Fruit fly (Drosophila melanogaster) whole organism, embryonic: ENCODE results near the gene CG14400.

ENCODE experiments used
- CG11696 ChIP-seq: fragments of 200-800 bp; sonication (Bioruptor generic); IDR thresholded peaks from 2 replicates; pipeline ENCODE4 v1.3.6; 2022; ENCODE audit warnings: missing biosample characterization, missing genetic modification characterization
- CG12942 ChIP-seq: fragments of 200-800 bp; sonication (Bioruptor generic); optimal IDR thresholded peaks from 3 replicates; lab custom pipeline; 2016; ENCODE audit warnings: missing biosample characterization, missing genetic modification characterization
- CG14014 ChIP-seq: fragments of 200-800 bp; sonication (Bioruptor generic); IDR thresholded peaks from 2 replicates; pipeline ENCODE4 v1.3.6; 2022; ENCODE audit warnings: missing biosample characterization, missing genetic modification characterization
- CG14965 ChIP-seq: fragments of 200-800 bp; sonication (Bioruptor generic); optimal IDR thresholded peaks from 2 replicates; lab custom pipeline; 2016; ENCODE audit warnings: missing biosample characterization, missing genetic modification characterization, borderline replicate concordance
- CG15696 ChIP-seq: fragments of 200-800 bp; sonication (Bioruptor generic); optimal IDR thresholded peaks from 2 replicates; lab custom pipeline; 2019; ENCODE audit warnings: missing biosample characterization, mild to moderate bottlenecking, missing genetic modification characterization, moderate library complexity
- CG30431 ChIP-seq: fragments of 200-800 bp; sonication (Bioruptor generic); optimal IDR thresholded peaks from 2 replicates; lab custom pipeline; 2017; ENCODE audit warnings: missing biosample characterization, missing genetic modification characterization
- CG34422 ChIP-seq: fragments of 200-800 bp; sonication (Bioruptor generic); IDR thresholded peaks from 3 replicates; pipeline ENCODE4 v1.3.6; 2022; ENCODE audit warnings: missing biosample characterization, missing genetic modification characterization
- CG4617 ChIP-seq: fragments of 200-800 bp; sonication (Bioruptor generic); optimal IDR thresholded peaks from 3 replicates; lab custom pipeline; 2016; ENCODE audit warnings: missing biosample characterization, missing genetic modification characterization, borderline replicate concordance
- CG5180 ChIP-seq: fragments of 200-800 bp; sonication (Bioruptor generic); optimal IDR thresholded peaks from 3 replicates; lab custom pipeline; 2017; ENCODE audit warnings: missing biosample characterization, missing genetic modification characterization, mild to moderate bottlenecking, moderate library complexity, missing genetic modification reagents
- CG7786 ChIP-seq: fragments of 200-800 bp; sonication (Bioruptor generic); optimal IDR thresholded peaks from 2 replicates; lab custom pipeline; 2016; ENCODE audit warnings: missing biosample characterization, missing genetic modification characterization
- CG7963 ChIP-seq: fragments of 200-800 bp; sonication (Bioruptor generic); IDR thresholded peaks from 3 replicates; pipeline ENCODE4 v1.3.6; 2022; ENCODE audit warnings: missing biosample characterization, missing genetic modification characterization; ENCODE audit not compliant: partially characterized antibody
- CG8388 ChIP-seq: fragments of 200-800 bp; sonication (Bioruptor generic); optimal IDR thresholded peaks from 2 replicates; lab custom pipeline; 2019; ENCODE audit warnings: missing biosample characterization, mild to moderate bottlenecking, missing genetic modification characterization, moderate library complexity
- CG9797 ChIP-seq: fragments of 200-800 bp; sonication (Bioruptor generic); optimal IDR thresholded peaks from 3 replicates; lab custom pipeline; 2018; ENCODE audit warnings: missing biosample characterization, mild to moderate bottlenecking, missing genetic modification characterization
- CoRest ChIP-seq: fragments of 200-800 bp; sonication (Bioruptor generic); optimal IDR thresholded peaks from 3 replicates; lab custom pipeline; 2018; ENCODE audit warnings: missing biosample characterization, mild to moderate bottlenecking, missing genetic modification characterization, moderate library complexity
- D19B ChIP-seq: fragments of 200-800 bp; sonication (Bioruptor generic); optimal IDR thresholded peaks from 2 replicates; lab custom pipeline; 2017; ENCODE audit warnings: missing biosample characterization, mild to moderate bottlenecking, missing genetic modification characterization
- Dfd ChIP-seq, 2 experiments: fragments of >200 bp; optimal IDR thresholded peaks; 2 replicates each; lab custom pipeline; 2017; ENCODE audit warnings: missing biosample characterization in 2 of 2, missing genetic modification characterization in 2 of 2
- Fer3 ChIP-seq: fragments of 200-800 bp; sonication (Bioruptor generic); optimal IDR thresholded peaks from 2 replicates; lab custom pipeline; 2018; ENCODE audit warnings: missing biosample characterization, mild to moderate bottlenecking, missing genetic modification characterization, moderate library complexity
- HHEX ChIP-seq: fragments of 200-800 bp; sonication (Bioruptor generic); optimal IDR thresholded peaks from 3 replicates; lab custom pipeline; 2017; ENCODE audit warnings: missing biosample characterization, mild to moderate bottlenecking, missing genetic modification characterization, missing genetic modification reagents
- Mes4 ChIP-seq: fragments of 200-800 bp; sonication (Bioruptor generic); optimal IDR thresholded peaks from 2 replicates; lab custom pipeline; 2016; ENCODE audit warnings: missing biosample characterization, missing genetic modification characterization
- Myb ChIP-seq: fragments of 200-800 bp; sonication (Bioruptor generic); optimal IDR thresholded peaks from 2 replicates; lab custom pipeline; 2016; ENCODE audit warnings: missing biosample characterization, missing genetic modification characterization
- NFAT ChIP-seq: fragments of 200-800 bp; sonication (Bioruptor generic); IDR thresholded peaks from 2 replicates; pipeline ENCODE4 v1.3.6; 2022; ENCODE audit warnings: missing biosample characterization, missing genetic modification characterization
- NfI ChIP-seq: fragments of 200-800 bp; sonication (Bioruptor generic); optimal IDR thresholded peaks from 3 replicates; lab custom pipeline; 2018; ENCODE audit warnings: missing biosample characterization, mild to moderate bottlenecking, missing genetic modification characterization, moderate library complexity
- Poxn ChIP-seq: fragments of 200-800 bp; sonication (Bioruptor generic); IDR thresholded peaks from 2 replicates; pipeline ENCODE4 v1.3.6; 2022; ENCODE audit warnings: missing biosample characterization, missing genetic modification characterization
- Sry-β ChIP-seq: fragments of 200-800 bp; sonication (Bioruptor generic); optimal IDR thresholded peaks from 2 replicates; lab custom pipeline; 2018; ENCODE audit warnings: missing biosample characterization, mild to moderate bottlenecking, missing genetic modification characterization, moderate library complexity
- Xbp1 ChIP-seq: fragments of 200-800 bp; sonication (Bioruptor generic); optimal IDR thresholded peaks from 3 replicates; lab custom pipeline; 2016; ENCODE audit warnings: missing biosample characterization, mild to moderate bottlenecking, missing genetic modification characterization
- Xrp1 ChIP-seq: fragments of 200-800 bp; sonication (Bioruptor generic); IDR thresholded peaks from 2 replicates; pipeline ENCODE4 v1.3.6; 2022; ENCODE audit warnings: missing biosample characterization, missing genetic modification characterization
- aop ChIP-seq: fragments of 200-800 bp; sonication (Bioruptor generic); IDR thresholded peaks from 2 replicates; pipeline ENCODE4 v1.3.6; 2022; ENCODE audit warnings: missing biosample characterization, missing genetic modification characterization
- bcd ChIP-seq: fragments of 200-800 bp; sonication (Bioruptor generic); optimal IDR thresholded peaks from 2 replicates; lab custom pipeline; 2017; ENCODE audit warnings: missing biosample characterization, mild to moderate bottlenecking, missing genetic modification characterization
- bigmax ChIP-seq: fragments of 200-800 bp; sonication (Bioruptor generic); optimal IDR thresholded peaks from 2 replicates; lab custom pipeline; 2018; ENCODE audit warnings: missing biosample characterization, mild to moderate bottlenecking, missing genetic modification characterization
- btn ChIP-seq: fragments of 200-800 bp; sonication (Bioruptor generic); optimal IDR thresholded peaks from 2 replicates; lab custom pipeline; 2016; ENCODE audit warnings: missing biosample characterization, missing genetic modification characterization
- cato ChIP-seq: fragments of 200-800 bp; sonication (Bioruptor generic); optimal IDR thresholded peaks from 2 replicates; lab custom pipeline; 2016; ENCODE audit warnings: missing biosample characterization, missing genetic modification characterization, borderline replicate concordance
- cg ChIP-seq: fragments of 200-800 bp; sonication (Bioruptor generic); optimal IDR thresholded peaks from 3 replicates; lab custom pipeline; 2019; ENCODE audit warnings: missing biosample characterization, mild to moderate bottlenecking, missing genetic modification characterization, moderate library complexity
- dimm ChIP-seq: fragments of 200-800 bp; sonication (Bioruptor generic); IDR thresholded peaks from 2 replicates; pipeline ENCODE4 v1.3.6; 2022; ENCODE audit warnings: missing biosample characterization, missing genetic modification characterization
- dm ChIP-seq: fragments of 200-800 bp; sonication (Bioruptor generic); optimal IDR thresholded peaks from 3 replicates; lab custom pipeline; 2016; ENCODE audit warnings: missing biosample characterization, missing genetic modification characterization
- en ChIP-seq: fragments of 200-800 bp; sonication (Bioruptor generic); optimal IDR thresholded peaks from 2 replicates; lab custom pipeline; 2016; ENCODE audit warnings: missing biosample characterization, missing genetic modification characterization
- fu2 ChIP-seq: fragments of 200-800 bp; sonication (Bioruptor generic); optimal IDR thresholded peaks from 2 replicates; lab custom pipeline; 2016; ENCODE audit warnings: missing biosample characterization, missing genetic modification characterization
- grn ChIP-seq: fragments of 200-800 bp; sonication (Bioruptor generic); optimal IDR thresholded peaks from 3 replicates; lab custom pipeline; 2017; ENCODE audit warnings: missing biosample characterization, missing genetic modification characterization
- gro ChIP-seq: fragments of 200-800 bp; sonication (Bioruptor generic); optimal IDR thresholded peaks from 2 replicates; lab custom pipeline; 2016; ENCODE audit warnings: missing biosample characterization, missing genetic modification characterization
- kay ChIP-seq: fragments of 200-800 bp; sonication (Bioruptor generic); optimal IDR thresholded peaks from 2 replicates; lab custom pipeline; 2016; ENCODE audit warnings: missing biosample characterization, missing genetic modification characterization
- lab ChIP-seq: fragments of 200-800 bp; sonication (Bioruptor generic); optimal IDR thresholded peaks from 3 replicates; lab custom pipeline; 2017; ENCODE audit warnings: missing biosample characterization, missing genetic modification characterization, mild to moderate bottlenecking, moderate library complexity, missing genetic modification reagents
- lmd ChIP-seq: fragments of 200-800 bp; sonication (Bioruptor generic); IDR thresholded peaks from 2 replicates; pipeline ENCODE4 v1.3.6; 2022; ENCODE audit warnings: missing biosample characterization, missing genetic modification characterization
- lov ChIP-seq, 2 experiments: fragments of 200-800 bp in 1 of 2; fragments of >200 bp in 1 of 2; sonication (Bioruptor generic) in 1 of 2; IDR thresholded peaks in 1 of 2; optimal IDR thresholded peaks in 1 of 2; 2 replicates in 1 of 2; 3 replicates in 1 of 2; pipeline versions ENCODE4 v1.3.6 to Lab custom; 2017 to 2022; ENCODE audit warnings: missing biosample characterization in 1 of 2, missing genetic modification characterization in 1 of 2
- nmo ChIP-seq: fragments of 200-800 bp; sonication (Bioruptor generic); optimal IDR thresholded peaks from 2 replicates; lab custom pipeline; 2018; ENCODE audit warnings: missing biosample characterization, mild to moderate bottlenecking, missing genetic modification characterization, moderate library complexity
- rib ChIP-seq: fragments of 200-800 bp; sonication (Bioruptor generic); IDR thresholded peaks from 2 replicates; pipeline ENCODE4 v1.3.6; 2022; ENCODE audit warnings: missing biosample characterization, missing genetic modification characterization
- slbo ChIP-seq: fragments of 200-800 bp; sonication (Bioruptor generic); IDR thresholded peaks from 2 replicates; pipeline ENCODE4 v1.3.6; 2022; ENCODE audit warnings: missing biosample characterization, missing genetic modification characterization
- slp2 ChIP-seq: fragments of 200-800 bp; sonication (Bioruptor generic); optimal IDR thresholded peaks from 2 replicates; lab custom pipeline; 2016; ENCODE audit warnings: missing biosample characterization, missing genetic modification characterization
- stc ChIP-seq: fragments of 200-800 bp; sonication (Bioruptor generic); IDR thresholded peaks from 2 replicates; pipeline ENCODE4 v1.3.6; 2022; ENCODE audit warnings: missing biosample characterization, missing genetic modification characterization
- tll ChIP-seq, 2 experiments: fragments of 200-800 bp in 1 of 2; fragments of >200 bp in 1 of 2; sonication (Bioruptor generic) in 1 of 2; optimal IDR thresholded peaks; 2 replicates each; lab custom pipeline; 2017 to 2019; ENCODE audit warnings: missing biosample characterization in 2 of 2, missing genetic modification characterization in 2 of 2, mild to moderate bottlenecking in 1 of 2, moderate library complexity in 1 of 2
- twi ChIP-seq: fragments of 200-800 bp; optimal IDR thresholded peaks from 2 replicates; lab custom pipeline; 2019; ENCODE audit warnings: missing biosample characterization, mild to moderate bottlenecking, missing genetic modification characterization, moderate library complexity

CG14400 gene

DNA sequence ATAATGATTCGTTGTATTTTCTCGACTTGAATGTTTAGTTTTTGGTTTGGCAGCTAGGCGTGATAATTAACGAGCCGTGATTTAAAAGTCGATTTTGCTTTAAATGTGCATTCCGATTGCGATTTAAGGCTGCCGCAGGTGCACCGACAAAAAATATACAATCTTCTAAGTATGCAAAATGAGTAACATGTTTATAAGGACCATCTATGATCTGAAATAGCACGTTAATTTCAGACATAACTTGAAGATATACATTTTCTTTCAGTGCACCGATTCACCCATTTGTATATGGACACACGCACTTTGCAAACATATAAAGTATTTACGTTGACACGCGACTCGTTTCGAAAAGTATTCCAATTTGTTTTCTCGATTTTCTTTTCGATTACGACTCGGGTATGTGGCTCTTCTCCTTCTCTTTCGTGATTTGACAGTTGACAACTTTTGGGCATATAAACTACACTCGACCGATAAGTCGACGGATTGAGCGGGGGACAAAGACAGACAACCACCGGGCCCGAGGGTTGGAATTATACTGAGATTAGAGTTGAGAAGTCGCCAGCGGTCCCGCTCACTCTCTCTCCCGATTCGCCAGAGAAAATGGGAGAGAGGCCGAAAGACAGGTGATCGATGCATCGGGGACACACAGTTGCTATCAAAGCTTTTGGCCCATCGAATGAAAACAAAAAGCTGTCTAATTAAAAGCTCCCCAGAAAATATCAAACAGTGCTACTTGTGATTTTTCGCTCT lies 32.3 kb upstream of the CG14400 start (continued):
- no peak for TF ChIP-seq kay (GFP tag; lab: Kevin White, UChicago)
- TF ChIP-seq slp2 (GFP tag; lab: Kevin White, UChicago), result peak; percentile 5
- peak; percentile 17 for TF ChIP-seq CoRest (tag; lab: Kevin White, UChicago)
- TF ChIP-seq CG12942 (GFP tag; lab: Kevin White, UChicago), result no peak
- TF ChIP-seq rib, result no peak
- peak; percentile 34; the same call in 1 of the 2 replicates for TF ChIP-seq slbo (GFP tag; lab: Robert Waterston, UW)
- TF ChIP-seq CG30431 (GFP tag; lab: Kevin White, UChicago), result no peak
- no peak for TF ChIP-seq D19B (GFP tag; lab: Kevin White, UChicago)
- no peak for TF ChIP-seq lov (optimal IDR thresholded peaks at IDR 0.05; lab: Kevin White, UChicago)
- TF ChIP-seq lov (GFP tag; IDR thresholded peaks at IDR 0.05; lab: Robert Waterston, UW), result no peak
- TF ChIP-seq CG5180, result no peak
- no peak for TF ChIP-seq Mes4 (GFP tag; lab: Kevin White, UChicago)
- peak; percentile 43 for TF ChIP-seq bcd (GFP tag; lab: Kevin White, UChicago)
- no peak for TF ChIP-seq Fer3 (tag; lab: Kevin White, UChicago)
- TF ChIP-seq dimm, result no peak
- TF ChIP-seq fu2 (GFP tag; lab: Kevin White, UChicago), result no peak
- no peak for TF ChIP-seq bigmax
- no peak for TF ChIP-seq NfI (GFP tag; lab: Kevin White, UChicago)
- TF ChIP-seq CG7786 (GFP tag; lab: Kevin White, UChicago), result peak; percentile 34
- peak; percentile 14 for TF ChIP-seq gro (GFP tag; lab: Kevin White, UChicago)
- no peak for TF ChIP-seq aop (GFP tag; lab: Robert Waterston, UW)
- TF ChIP-seq Xrp1, result peak; percentile 43; the same call in 1 of the 2 replicates
- peak; percentile 42 for TF ChIP-seq nmo
- no peak for TF ChIP-seq cato
- TF ChIP-seq tll (GFP tag; optimal IDR thresholded peaks at IDR 0.05; lab: Kevin White, UChicago), result no peak
- no peak for TF ChIP-seq CG14014 (GFP tag; lab: Robert Waterston, UW)
- peak; percentile 53 for TF ChIP-seq lab (GFP tag; lab: Kevin White, UChicago)
- no peak for TF ChIP-seq Poxn (GFP tag; lab: Robert Waterston, UW)
- no peak for TF ChIP-seq cg (GFP tag; lab: Kevin White, UChicago)
- TF ChIP-seq Dfd (GFP tag; optimal IDR thresholded peaks at IDR 0.05; lab: Kevin White, UChicago), result no peak
- no peak for TF ChIP-seq CG14965
- TF ChIP-seq Xbp1 (GFP tag; lab: Kevin White, UChicago), result peak; percentile 26
- TF ChIP-seq Myb, result no peak
- no peak for TF ChIP-seq twi (tag; lab: Kevin White, UChicago)
- TF ChIP-seq CG4617 (GFP tag; lab: Kevin White, UChicago), result no peak
- no peak for TF ChIP-seq grn
- no peak for TF ChIP-seq CG11696 (GFP tag; lab: Robert Waterston, UW)
- TF ChIP-seq CG7963 (GFP tag; lab: Robert Waterston, UW), result no peak
- TF ChIP-seq CG9797, result no peak
- no peak for TF ChIP-seq NFAT (GFP tag; lab: Robert Waterston, UW)
- no peak for TF ChIP-seq CG15696 (tag; lab: Kevin White, UChicago)
- TF ChIP-seq stc, result no peak; the same call in 1 of the 2 replicates
- 0 out of 3 replicates have a peak, but pooled peaks have one; percentile 10 for TF ChIP-seq CG34422 (GFP tag; lab: Robert Waterston, UW)
- TF ChIP-seq HHEX (GFP tag; lab: Kevin White, UChicago), result peak; percentile 19
- no peak for TF ChIP-seq en (GFP tag; lab: Kevin White, UChicago)
- peak; percentile 7 for TF ChIP-seq CG8388 (GFP tag; lab: Kevin White, UChicago)
- TF ChIP-seq Sry-β (GFP tag; lab: Kevin White, UChicago), result peak; percentile 21
- no peak for TF ChIP-seq btn (GFP tag; lab: Kevin White, UChicago)
- no peak for TF ChIP-seq dm (GFP tag; lab: Kevin White, UChicago)
- TF ChIP-seq lmd (GFP tag; lab: Robert Waterston, UW), result peak; percentile 35
